Fruit fly (Drosophila melanogaster): Measurements from ENCODE around the gene CG31909.

Gene CG31909

dm6 chr2L:7270270-7270669 lies 13.0 kb downstream of the CG31909 start (continued):
- TF ChIP-seq CG42726 (GFP tag; IDR thresholded peaks at IDR 0.05; ENCODE audit: partially characterized antibody) (no peak), Asciz (GFP tag; optimal IDR thresholded peaks at IDR 0.05) (peak; percentile 55), NC2α (GFP tag; optimal IDR thresholded peaks at IDR 0.05) (no peak), Spps (tag; optimal IDR thresholded peaks at IDR 0.05) (peak; percentile 74), sim (GFP tag; IDR thresholded peaks at IDR 0.05) (no peak), sc (optimal IDR thresholded peaks at IDR 0.05) (no peak), sc (GFP tag; optimal IDR thresholded peaks at IDR 0.05) (peak; percentile 27), lab (GFP tag; optimal IDR thresholded peaks at IDR 0.05) (no peak), CG5245 (GFP tag; optimal IDR thresholded peaks at IDR 0.05) (no peak), Sry-δ (GFP tag; optimal IDR thresholded peaks at IDR 0.05) (no peak), seq (GFP tag; IDR thresholded peaks at IDR 0.05) (no peak), CG12071 (GFP tag; optimal IDR thresholded peaks at IDR 0.05) (no peak), PHDP (tag; optimal IDR thresholded peaks at IDR 0.05) (peak; percentile 33), odd (GFP tag; optimal IDR thresholded peaks at IDR 0.05) (no peak), Nf-YC (tag; optimal IDR thresholded peaks at IDR 0.05) (no peak), scrt (GFP tag; optimal IDR thresholded peaks at IDR 0.05) (no peak), Pdp1 (GFP tag; optimal IDR thresholded peaks at IDR 0.05) (peak in 1 of 2 experiments; percentile 24), Dfd (GFP tag; optimal IDR thresholded peaks at IDR 0.05) (no peak), BtbVII (GFP tag; optimal IDR thresholded peaks at IDR 0.05) (no peak), pan (optimal IDR thresholded peaks at IDR 0.05) (no peak), pan (GFP tag; optimal IDR thresholded peaks at IDR 0.05 in 1 of 2, IDR thresholded peaks at IDR 0.05 in 1 of 2) (peak in 1 of 2 experiments; percentile 7), vnd (GFP tag; IDR thresholded peaks at IDR 0.05; ENCODE audit: partially characterized antibody) (no peak), lola (GFP tag; optimal IDR thresholded peaks at IDR 0.05) (peak in 1 of 3 experiments; percentile 84), twi (tag; optimal IDR thresholded peaks at IDR 0.05) (peak; percentile 45), hkb (optimal IDR thresholded peaks at IDR 0.05) (no peak), hkb (GFP tag; IDR thresholded peaks at IDR 0.05) (peak; percentile 45; the same call in 1 of the 2 replicates), Hmx (GFP tag; optimal IDR thresholded peaks at IDR 0.05) (no peak), Antp (GFP tag; optimal IDR thresholded peaks at IDR 0.05) (no peak), CG9797 (GFP tag; optimal IDR thresholded peaks at IDR 0.05) (no peak), Doc2 (GFP tag; IDR thresholded peaks at IDR 0.05) (no peak), ERR (GFP tag; optimal IDR thresholded peaks at IDR 0.05) (no peak), cg (GFP tag; optimal IDR thresholded peaks at IDR 0.05) (no peak), CG11085 (GFP tag; IDR thresholded peaks at IDR 0.05) (no peak), CG12391 (tag; optimal IDR thresholded peaks at IDR 0.05) (peak; percentile 72), CG2202 (tag; optimal IDR thresholded peaks at IDR 0.05) (peak; percentile 66), HLH54F (GFP tag; optimal IDR thresholded peaks at IDR 0.05) (no peak), CrebB (tag; optimal IDR thresholded peaks at IDR 0.05) (no peak), disco-r (GFP tag; optimal IDR thresholded peaks at IDR 0.05) (no peak), Neu2 (GFP tag; optimal IDR thresholded peaks at IDR 0.05; ENCODE audit: borderline replicate concordance) (no peak), CG43689 (GFP tag; IDR thresholded peaks at IDR 0.05) (no peak), CG4424 (GFP tag; optimal IDR thresholded peaks at IDR 0.05) (peak; percentile 54), Med (GFP tag) (no peak), CG16863 (GFP tag; optimal IDR thresholded peaks at IDR 0.05) (peak; percentile 17), Fer3 (tag; optimal IDR thresholded peaks at IDR 0.05) (no peak), CG3838 (GFP tag; optimal IDR thresholded peaks at IDR 0.05) (no peak), CG10959 (GFP tag; IDR thresholded peaks at IDR 0.05) (peak; percentile 63), CG12299 (tag; optimal IDR thresholded peaks at IDR 0.05) (no peak), CG7928 (GFP tag; optimal IDR thresholded peaks at IDR 0.05) (no peak), CG14050 (GFP tag; IDR thresholded peaks at IDR 0.05) (no peak), Hr51 (GFP tag; optimal IDR thresholded peaks at IDR 0.05) (peak in 1 of 2 experiments; percentile 25), gsb-n (tag; optimal IDR thresholded peaks at IDR 0.05) (peak; percentile 84), Sox100B (GFP tag; optimal IDR thresholded peaks at IDR 0.05) (peak; percentile 35)
